Fruit fly (Drosophila melanogaster) whole organism, wandering third instar larva: ENCODE measurements around the gene djl.

Source experiments
- Jra ChIP-seq: sonication (Bioruptor generic); optimal IDR thresholded peaks from 2 replicates; lab custom pipeline; 2016; ENCODE audit warnings: missing biosample characterization, missing genetic modification characterization
- Mio ChIP-seq: sonication (Bioruptor generic); optimal IDR thresholded peaks from 2 replicates; lab custom pipeline; 2016; ENCODE audit warnings: missing biosample characterization, missing genetic modification characterization
- OdsH ChIP-seq: fragments of 200-800 bp; sonication (Bioruptor generic); optimal IDR thresholded peaks from 2 replicates; lab custom pipeline; 2016; ENCODE audit warnings: missing biosample characterization, mild to moderate bottlenecking, missing genetic modification characterization
- h ChIP-seq: fragments of 200-800 bp; sonication (Bioruptor generic); optimal IDR thresholded peaks from 3 replicates; lab custom pipeline; 2016; ENCODE audit warnings: missing biosample characterization, mild to moderate bottlenecking, missing genetic modification characterization
- lola ChIP-seq: fragments of >200 bp; optimal IDR thresholded peaks from 2 replicates; lab custom pipeline; 2017; ENCODE audit warnings: missing biosample characterization, missing genetic modification characterization
- usp ChIP-seq: fragments of >200 bp; optimal IDR thresholded peaks from 2 replicates; lab custom pipeline; 2017; ENCODE audit warnings: missing biosample characterization, missing genetic modification characterization

- no peak for TF ChIP-seq OdsH (GFP tag; lab: Kevin White, UChicago)
- no peak for TF ChIP-seq h (GFP tag; lab: Kevin White, UChicago)
- TF ChIP-seq lola (GFP tag; lab: Kevin White, UChicago), result no peak
- TF ChIP-seq usp (GFP tag; lab: Kevin White, UChicago), result no peak
- no peak for TF ChIP-seq Mio (GFP tag; lab: Kevin White, UChicago)
- TF ChIP-seq Jra, result no peak
These were observed 29.2 kb downstream of the djl start for dm6 chr3R:7089522-7090336.
